Worm (Caenorhabditis elegans) whole organism, L4/young adult: ENCODE data around the gene C25E10.8.

Experiments
- W03F9.2 ChIP-seq: fragments of 150-350 bp; optimal IDR thresholded peaks from 2 replicates; lab custom pipeline; 2014; ENCODE audit warnings: missing biosample characterization, missing genetic modification characterization
- dao-5 ChIP-seq: sonication (generic microtip); optimal IDR thresholded peaks from 2 replicates; lab custom pipeline; 2016; ENCODE audit warnings: missing genotype, missing genetic modification characterization, moderate library complexity, missing compliant biosample characterization
- him-1 ChIP-seq: sonication (generic microtip); optimal IDR thresholded peaks from 2 replicates; lab custom pipeline; 2016; ENCODE audit warnings: missing genotype, missing genetic modification reagents, missing genetic modification characterization, missing compliant biosample characterization

DNA sequence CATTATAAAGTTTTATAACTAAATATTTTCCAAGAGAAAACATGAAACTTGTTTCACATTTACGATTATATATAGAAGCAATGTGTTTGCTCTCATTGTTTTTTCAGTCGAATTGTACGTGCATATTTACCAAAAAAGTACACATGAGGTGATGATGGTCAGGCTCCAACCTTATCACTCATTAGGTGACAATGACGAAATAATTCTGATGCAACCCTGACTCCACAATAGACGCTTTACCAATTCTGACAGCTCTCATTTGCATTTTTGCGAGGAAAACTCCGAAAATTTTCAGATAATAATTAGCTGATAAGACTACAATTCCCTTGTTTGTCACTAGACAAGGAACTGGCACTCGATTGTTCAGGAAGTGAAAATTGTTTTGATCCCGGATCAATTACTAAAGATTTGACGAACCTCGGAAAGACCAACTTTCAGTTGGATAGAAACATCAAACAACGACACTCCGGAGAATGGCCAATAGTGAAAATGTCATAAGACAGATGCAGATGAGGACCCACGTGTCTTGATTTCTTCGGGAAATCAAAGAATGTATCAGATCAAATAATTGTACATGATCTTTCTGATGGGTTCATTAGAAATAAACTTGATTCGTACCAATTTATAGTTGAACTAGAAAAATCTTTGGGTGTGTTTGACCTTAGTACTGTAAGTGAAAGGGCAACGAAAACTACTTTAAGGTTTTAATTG, 25.1 kb upstream of the C25E10.8 start:
- TF ChIP-seq W03F9.2 (tag; lab: Kevin White, UChicago), result no peak
- no peak for TF ChIP-seq him-1
- TF ChIP-seq dao-5, result no peak
